Fruit fly (Drosophila melanogaster): ENCODE data around the gene CG46383.

DNA sequence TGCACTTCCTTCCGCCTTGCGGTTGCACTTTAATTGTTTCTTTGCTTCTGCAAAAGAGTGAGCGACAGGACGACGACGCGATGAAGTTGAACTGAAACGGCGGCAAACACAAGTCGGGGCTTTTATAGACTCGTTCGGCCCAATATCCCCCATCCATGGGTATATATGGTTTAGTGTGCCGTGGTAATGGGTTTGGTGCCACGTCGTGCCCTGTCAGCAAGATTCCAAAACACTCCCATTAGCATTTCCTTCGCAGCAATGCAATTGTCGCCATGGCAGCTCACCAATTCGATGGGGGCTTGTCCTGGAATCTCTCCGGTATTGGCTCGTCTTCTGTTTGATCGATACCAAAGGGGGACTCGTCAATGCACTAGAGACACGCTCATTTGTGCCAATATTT is 32.8 kb downstream of the CG46383 start, which contains the start of gene CG45105:
- TF ChIP-seq Myc (optimal IDR thresholded peaks at IDR 0.05) (no peak), psq (optimal IDR thresholded peaks at IDR 0.05) (no peak), h (optimal IDR thresholded peaks at IDR 0.05) (no peak), Sin3A (optimal IDR thresholded peaks at IDR 0.05) (no peak), ttk (optimal IDR thresholded peaks at IDR 0.05) (no peak)

All from Kc167 (cell line).